Worm (Caenorhabditis elegans) whole organism, L4 larva: ENCODE measurements around the gene rack-1.

ENCODE experiments used
- F10B5.3 ChIP-seq: sonication (generic microtip); optimal IDR thresholded peaks from 2 replicates; lab custom pipeline; 2016; ENCODE audit warnings: mild to moderate bottlenecking, missing genetic modification characterization, missing compliant biosample characterization
- F26F4.8 ChIP-seq: fragments of 200-800 bp; sonication (Bioruptor generic); conservative IDR thresholded peaks from 2 replicates; pipeline ENCODE4 v1.3.6; 2022; ENCODE audit warnings: missing genetic modification characterization, missing compliant biosample characterization
- F37D6.2 ChIP-seq: sonication (generic microtip); optimal IDR thresholded peaks from 2 replicates; lab custom pipeline; 2016; ENCODE audit warnings: mild to moderate bottlenecking, missing genetic modification characterization, missing compliant biosample characterization
- F49E8.2 ChIP-seq: sonication (generic microtip); optimal IDR thresholded peaks from 2 replicates; lab custom pipeline; 2016; ENCODE audit warnings: missing compliant biosample characterization, mild to moderate bottlenecking, missing genetic modification characterization, borderline replicate concordance
- T20F7.1 ChIP-seq: fragments of 200-800 bp; sonication (Bioruptor generic); optimal IDR thresholded peaks from 2 replicates; lab custom pipeline; 2018; ENCODE audit warnings: mild to moderate bottlenecking, missing genetic modification characterization, missing compliant biosample characterization
- T26A8.4 ChIP-seq: fragments of 200-800 bp; sonication (Bioruptor generic); IDR thresholded peaks from 2 replicates; pipeline ENCODE4 v1.3.6; 2022; ENCODE audit warnings: missing genetic modification characterization, missing compliant biosample characterization
- Y75B8A.6 ChIP-seq: fragments of 200-800 bp; sonication (Bioruptor generic); IDR thresholded peaks from 2 replicates; pipeline ENCODE4 v1.3.6; 2022; ENCODE audit warnings: missing genetic modification reagents, missing genetic modification characterization, missing compliant biosample characterization
- ZK546.5 ChIP-seq, 2 experiments: sonication (generic microtip); optimal IDR thresholded peaks; 2 replicates each; lab custom pipeline; 2017; ENCODE audit warnings: missing biosample characterization in 2 of 2, missing genetic modification characterization in 2 of 2
- ces-1 ChIP-seq: fragments of 150-350 bp; sonication (generic microtip); optimal IDR thresholded peaks from 4 replicates; lab custom pipeline; 2014; ENCODE audit warnings: missing biosample characterization, missing genetic modification reagents, missing genetic modification characterization
- cey-2 ChIP-seq: sonication (generic microtip); optimal IDR thresholded peaks from 3 replicates; lab custom pipeline; 2017; ENCODE audit warnings: missing genetic modification characterization, mild to moderate bottlenecking, missing compliant biosample characterization, antibody characterized with exemption, borderline replicate concordance; ENCODE audit not compliant: insufficient read depth
- daf-12 ChIP-seq: fragments of 150-350 bp; optimal IDR thresholded peaks from 2 replicates; lab custom pipeline; 2014; ENCODE audit warnings: missing biosample characterization, missing genetic modification reagents, missing genetic modification characterization
- daf-16 ChIP-seq, 3 experiments: sonication (generic microtip); optimal IDR thresholded peaks; 2 replicates each; lab custom pipeline; 2016 to 2017; ENCODE audit warnings: missing genetic modification characterization in 3 of 3, missing genetic modification reagents in 3 of 3, mild to moderate bottlenecking in 2 of 3, missing compliant biosample characterization in 2 of 3, missing biosample characterization in 1 of 3, moderate library complexity in 1 of 3
- dmd-6 ChIP-seq: fragments of 200-800 bp; sonication (Bioruptor generic); IDR thresholded peaks from 2 replicates; pipeline ENCODE4 v1.3.6; 2022; ENCODE audit warnings: missing genetic modification reagents, missing genetic modification characterization, missing compliant biosample characterization
- dpl-1 ChIP-seq: fragments of 150-350 bp; optimal IDR thresholded peaks from 2 replicates; lab custom pipeline; 2014; ENCODE audit warnings: missing biosample characterization, missing genetic modification reagents, missing genetic modification characterization
- duxl-1 ChIP-seq: sonication (generic microtip); optimal IDR thresholded peaks from 2 replicates; lab custom pipeline; 2016; ENCODE audit warnings: mild to moderate bottlenecking, missing genetic modification characterization, moderate library complexity, missing compliant biosample characterization; ENCODE audit not compliant: poor library complexity
- dve-1 ChIP-seq: sonication (generic microtip); optimal IDR thresholded peaks from 2 replicates; lab custom pipeline; 2017; ENCODE audit warnings: antibody characterized with exemption, mild to moderate bottlenecking, missing genetic modification characterization, missing compliant biosample characterization; ENCODE audit not compliant: insufficient read depth
- fkh-10 ChIP-seq: fragments of 150-350 bp; optimal IDR thresholded peaks from 2 replicates; lab custom pipeline; 2014; ENCODE audit warnings: missing biosample characterization, missing genetic modification reagents, missing genetic modification characterization
- jun-1 ChIP-seq: fragments of 150-350 bp; optimal IDR thresholded peaks from 2 replicates; lab custom pipeline; 2014; ENCODE audit warnings: missing biosample characterization, missing genetic modification reagents, missing genetic modification characterization
- lin-1 ChIP-seq: fragments of 200-800 bp; sonication (Bioruptor generic); IDR thresholded peaks from 2 replicates; pipeline ENCODE4 v1.3.6; 2022; ENCODE audit warnings: missing genetic modification reagents, missing genetic modification characterization, missing compliant biosample characterization
- lin-38 ChIP-seq: fragments of 200-800 bp; sonication (Bioruptor generic); IDR thresholded peaks from 2 replicates; pipeline ENCODE4 v1.3.6; 2022; ENCODE audit warnings: missing genetic modification reagents, missing genetic modification characterization, missing compliant biosample characterization
- lsy-2 ChIP-seq, 2 experiments: fragments of 150-350 bp in 1 of 2; sonication (generic microtip) in 1 of 2; optimal IDR thresholded peaks; 2 replicates each; lab custom pipeline; 2014 to 2017; ENCODE audit warnings: missing biosample characterization in 2 of 2, missing genetic modification characterization in 2 of 2
- mxl-3 ChIP-seq: fragments of 200-800 bp; sonication (Bioruptor generic); optimal IDR thresholded peaks from 2 replicates; lab custom pipeline; 2018; ENCODE audit warnings: mild to moderate bottlenecking, missing genetic modification characterization, missing compliant biosample characterization
- nhr-42 ChIP-seq: fragments of 200-800 bp; sonication (Bioruptor generic); IDR thresholded peaks from 2 replicates; pipeline ENCODE4 v1.3.6; 2022; ENCODE audit warnings: missing genetic modification characterization, missing compliant biosample characterization
- nhr-76 ChIP-seq: fragments of 150-350 bp; optimal IDR thresholded peaks from 2 replicates; lab custom pipeline; 2014; ENCODE audit warnings: missing biosample characterization, missing genetic modification characterization
- rbr-2 ChIP-seq: sonication (generic microtip); optimal IDR thresholded peaks from 2 replicates; lab custom pipeline; 2016; ENCODE audit warnings: missing genotype, missing genetic modification characterization, missing compliant biosample characterization
- sdz-12 ChIP-seq: fragments of 200-800 bp; sonication (Bioruptor generic); optimal IDR thresholded peaks from 2 replicates; lab custom pipeline; 2018; ENCODE audit warnings: mild to moderate bottlenecking, missing genetic modification characterization, missing compliant biosample characterization
- set-16 ChIP-seq: fragments of 200-800 bp; sonication (Bioruptor generic); IDR thresholded peaks from 2 replicates; pipeline ENCODE4 v1.3.6; 2022; ENCODE audit warnings: missing genetic modification reagents, missing genetic modification characterization, missing compliant biosample characterization
- spr-3 ChIP-seq: fragments of 200-800 bp; sonication (Bioruptor generic); optimal IDR thresholded peaks from 2 replicates; lab custom pipeline; 2018; ENCODE audit warnings: mild to moderate bottlenecking, missing genetic modification characterization, missing compliant biosample characterization
- tag-97 ChIP-seq: fragments of 200-800 bp; sonication (Bioruptor generic); IDR thresholded peaks from 2 replicates; pipeline ENCODE4 v1.3.6; 2022; ENCODE audit warnings: missing genetic modification characterization, missing compliant biosample characterization
- unc-130 ChIP-seq: sonication (generic microtip); optimal IDR thresholded peaks from 2 replicates; lab custom pipeline; 2016; ENCODE audit warnings: missing genetic modification reagents, missing genetic modification characterization, missing compliant biosample characterization
- unc-62 ChIP-seq, 3 experiments: fragments of 150-350 bp in 1 of 3; sonication (generic microtip); optimal IDR thresholded peaks in 2 of 3; peaks in 1 of 3; 1 replicate in 1 of 3; 2 replicates in 2 of 3; lab custom pipeline; 2014 to 2017; ENCODE audit warnings: missing biosample characterization in 3 of 3, missing genetic modification characterization in 3 of 3, missing genetic modification reagents in 3 of 3, missing genotype in 1 of 3
- zag-1 ChIP-seq: fragments of 150-350 bp; optimal IDR thresholded peaks from 2 replicates; lab custom pipeline; 2014; ENCODE audit warnings: missing biosample characterization, missing genetic modification characterization
- zfp-3 ChIP-seq: fragments of 200-800 bp; sonication (Bioruptor generic); conservative IDR thresholded peaks from 2 replicates; pipeline ENCODE4 v1.3.6; 2022; ENCODE audit warnings: missing genetic modification reagents, missing genetic modification characterization, missing compliant biosample characterization
- zip-2 ChIP-seq: fragments of 150-350 bp; optimal IDR thresholded peaks from 2 replicates; lab custom pipeline; 2014; ENCODE audit warnings: missing biosample characterization, missing genetic modification characterization
- ztf-11 ChIP-seq: fragments of 150-350 bp; optimal IDR thresholded peaks from 2 replicates; lab custom pipeline; 2014; ENCODE audit warnings: missing biosample characterization, missing genetic modification characterization

The rack-1 gene

ce11 chrIV:10140143-10140542 lies 36.3 kb upstream of the rack-1 start, which contains the start of gene gst-3:
gst-3 (minus strand) TSS chrIV:10140243.
- TF ChIP-seq nhr-42 (GFP tag; lab: Robert Waterston, UW), result no peak
- TF ChIP-seq unc-62 (GFP tag; optimal IDR thresholded peaks at IDR 0.05 in 1 of 2; lab: Kevin White, UChicago), result peak in 1 of 2 experiments; percentile 23
- no peak for TF ChIP-seq unc-62 (tag; optimal IDR thresholded peaks at IDR 0.05; lab: Kevin White, UChicago)

- no peak for TF ChIP-seq dpl-1 (GFP tag; lab: Kevin White, UChicago)
- no peak for TF ChIP-seq rbr-2
- peak; percentile 9 for TF ChIP-seq dve-1 (tag; lab: Kevin White, UChicago)
- no peak for TF ChIP-seq T20F7.1 (GFP tag; lab: Kevin White, UChicago)
- TF ChIP-seq daf-16 (GFP tag; optimal IDR thresholded peaks at IDR 0.05; lab: Kevin White, UChicago), result no peak
- TF ChIP-seq daf-16 (tag; optimal IDR thresholded peaks at IDR 0.05; lab: Kevin White, UChicago), result peak; percentile 59
Measured at ce11 chrIV:10141930-10142505, 34.5 kb upstream of the rack-1 start, which contains the start of the genes gst-2, gst-4 and dhs-12. gst-2 (minus strand) TSS chrIV:10142061. gst-4 (plus strand) TSS chrIV:10142225. dhs-12 (plus strand) TSS chrIV:10142455.

- TF ChIP-seq ztf-11 (tag; lab: Kevin White, UChicago) (no peak), lsy-2 (tag; optimal IDR thresholded peaks at IDR 0.05; lab: Kevin White, UChicago) (no peak), F37D6.2 (tag; lab: Kevin White, UChicago) (no peak), lin-38 (GFP tag; lab: Robert Waterston, UW) (no peak)
Measured at ce11 chrIV:10143640-10144039, 32.8 kb upstream of the rack-1 start, which contains the start of gene msp-38. msp-38 (minus strand) TSS chrIV:10143740.

DNA sequence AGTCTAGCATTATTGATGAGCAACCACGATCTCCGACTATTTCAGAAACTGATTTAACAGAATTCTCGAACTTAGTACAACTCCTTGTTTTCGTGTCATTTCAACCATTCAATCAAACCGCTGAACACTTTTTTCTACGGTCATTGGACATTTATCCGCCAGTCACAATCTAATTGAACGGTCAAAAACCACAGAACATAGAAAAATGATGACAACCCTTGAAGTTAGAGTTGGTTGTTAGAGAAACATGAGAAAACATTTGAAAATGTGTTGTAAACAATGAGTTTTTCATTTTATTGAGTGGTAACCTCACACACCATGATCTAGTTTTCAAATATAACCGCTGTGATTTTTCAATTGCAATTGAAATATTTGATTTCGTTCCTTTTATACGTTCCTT lies 32.0 kb upstream of the rack-1 start:
- TF ChIP-seq F49E8.2 (tag; lab: Kevin White, UChicago), result no peak
- no peak for TF ChIP-seq daf-16 (GFP tag; optimal IDR thresholded peaks at IDR 0.05; lab: Kevin White, UChicago)
- peak; percentile 46 for TF ChIP-seq daf-16 (tag; optimal IDR thresholded peaks at IDR 0.05; lab: Kevin White, UChicago)
- TF ChIP-seq duxl-1 (tag; lab: Kevin White, UChicago), result no peak
- TF ChIP-seq ZK546.5 (tag; optimal IDR thresholded peaks at IDR 0.05; lab: Kevin White, UChicago), result no peak
- TF ChIP-seq mxl-3 (GFP tag; lab: Kevin White, UChicago), result no peak
- TF ChIP-seq F37D6.2 (tag; lab: Kevin White, UChicago), result no peak
- no peak for TF ChIP-seq fkh-10 (GFP tag; lab: Kevin White, UChicago)

- TF ChIP-seq zag-1 (tag; lab: Kevin White, UChicago) (no peak), unc-62 (GFP tag; optimal IDR thresholded peaks at IDR 0.05 in 1 of 2; lab: Kevin White, UChicago) (peak in 1 of 2 experiments; percentile 9), unc-62 (tag; optimal IDR thresholded peaks at IDR 0.05; lab: Kevin White, UChicago) (no peak)
- TF ChIP-seq, all 104 proteins: peak for 1
Measured at ce11 chrIV:10144909-10145308, 31.6 kb upstream of the rack-1 start.

DNA sequence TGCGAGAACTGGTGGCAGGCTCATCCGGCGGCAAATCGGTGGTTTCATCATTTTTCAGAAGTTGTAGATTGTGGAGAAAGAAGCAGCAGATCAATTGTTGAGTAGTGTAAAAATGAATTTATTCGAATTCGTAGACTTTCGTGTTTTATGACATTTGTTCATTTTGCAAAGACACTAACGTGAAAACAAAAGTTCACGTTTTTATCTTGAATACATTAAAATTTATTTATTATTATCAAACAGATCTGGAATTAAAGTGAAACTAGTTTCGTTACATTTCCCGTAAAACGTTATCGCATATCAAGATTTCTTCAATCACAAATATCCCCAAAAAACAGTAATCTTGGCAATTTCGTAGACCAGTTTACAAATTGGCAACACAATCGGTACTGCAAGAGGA lies 29.6 kb upstream of the rack-1 start, which contains the start of gene T14G10.8:
TSS of gene T14G10.8 (minus strand) at position 101 of the 400 bp plus-strand sequence.
- no peak for TF ChIP-seq lsy-2 (tag; optimal IDR thresholded peaks at IDR 0.05; lab: Kevin White, UChicago)
- TF ChIP-seq dpl-1 (GFP tag; lab: Kevin White, UChicago), result no peak
- no peak for TF ChIP-seq ces-1 (GFP tag; lab: Kevin White, UChicago)
- TF ChIP-seq spr-3 (GFP tag; lab: Kevin White, UChicago), result no peak
- no peak for TF ChIP-seq zfp-3 (GFP tag; lab: Robert Waterston, UW)
- no peak for TF ChIP-seq T26A8.4 (GFP tag; lab: Robert Waterston, UW)
- TF ChIP-seq sdz-12, result no peak
- no peak for TF ChIP-seq nhr-76

DNA sequence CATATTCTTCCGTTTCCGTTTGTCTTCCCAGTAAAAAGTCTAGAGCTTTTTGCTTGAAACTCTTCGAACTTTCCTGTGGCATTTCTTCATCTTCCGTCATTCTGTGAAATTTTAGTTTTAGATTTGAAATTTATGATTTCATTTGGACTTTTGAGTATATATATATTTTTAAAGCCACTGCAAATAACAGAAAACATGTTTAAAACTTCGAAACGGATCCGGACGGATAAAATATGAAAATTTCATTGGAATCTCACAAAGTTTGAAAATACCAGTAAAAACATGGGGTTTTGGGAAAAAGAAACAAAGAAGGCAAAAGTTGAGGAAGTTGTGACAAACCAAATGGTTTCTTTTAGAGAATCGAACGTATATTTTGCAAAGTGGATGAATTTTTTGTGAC lies 27.5 kb upstream of the rack-1 start, which contains the start of gene pigs-1:
TSS of gene pigs-1 (minus strand) at position 101 of the 400 bp plus-strand sequence.
- TF ChIP-seq set-16 (GFP tag; lab: Robert Waterston, UW) (no peak), zag-1 (tag; lab: Kevin White, UChicago) (no peak), zip-2 (tag; lab: Kevin White, UChicago) (no peak), daf-12 (tag; lab: Kevin White, UChicago) (no peak), dmd-6 (no peak), lin-1 (GFP tag; lab: Robert Waterston, UW) (no peak), lsy-2 (tag; optimal IDR thresholded peaks at IDR 0.05; lab: Kevin White, UChicago) (no peak), tag-97 (GFP tag; lab: Robert Waterston, UW) (no peak), F10B5.3 (tag; lab: Kevin White, UChicago) (no peak), jun-1 (tag; lab: Kevin White, UChicago) (no peak), F26F4.8 (GFP tag; lab: Robert Waterston, UW) (no peak), unc-130 (GFP tag; lab: Kevin White, UChicago) (no peak), Y75B8A.6 (GFP tag; lab: Robert Waterston, UW) (no peak), rbr-2 (no peak), cey-2 (tag; lab: Kevin White, UChicago) (no peak)
